Worm (Caenorhabditis elegans) whole organism, young adult: ENCODE data around the gene F49C5.10.

ENCODE experiments used
- B0336.3 ChIP-seq: fragments of 200-800 bp; sonication (Bioruptor generic); IDR thresholded peaks from 2 replicates; pipeline ENCODE4 v1.3.6; 2022; ENCODE audit warnings: missing genetic modification characterization, missing compliant biosample characterization
- F33H1.4 ChIP-seq: fragments of 200-800 bp; sonication (Bioruptor generic); IDR thresholded peaks from 2 replicates; pipeline ENCODE4 v1.3.6; 2022; ENCODE audit warnings: missing genetic modification reagents, missing genetic modification characterization, missing compliant biosample characterization
- F37B4.10 ChIP-seq: fragments of 200-800 bp; sonication (Bioruptor generic); IDR thresholded peaks from 2 replicates; pipeline ENCODE4 v1.3.6; 2022; ENCODE audit warnings: missing genetic modification characterization, missing compliant biosample characterization
- F49E8.2 ChIP-seq: sonication (generic microtip); optimal IDR thresholded peaks from 3 replicates; lab custom pipeline; 2017; ENCODE audit warnings: missing genetic modification characterization, mild to moderate bottlenecking, missing compliant biosample characterization, antibody characterized with exemption, moderate library complexity; ENCODE audit not compliant: insufficient read depth
- F57A8.1 ChIP-seq: fragments of 200-800 bp; sonication (Bioruptor generic); optimal IDR thresholded peaks from 2 replicates; lab custom pipeline; 2018; ENCODE audit warnings: mild to moderate bottlenecking, missing genetic modification characterization, moderate library complexity, missing compliant biosample characterization
- F57C9.4 ChIP-seq: sonication (generic microtip); optimal IDR thresholded peaks from 2 replicates; lab custom pipeline; 2017; ENCODE audit warnings: mild to moderate bottlenecking, missing genetic modification characterization, missing compliant biosample characterization
- K12H6.12 ChIP-seq: fragments of 200-800 bp; sonication (Bioruptor generic); optimal IDR thresholded peaks from 2 replicates; lab custom pipeline; 2018; ENCODE audit warnings: mild to moderate bottlenecking, missing genetic modification characterization, missing compliant biosample characterization
- attf-3 ChIP-seq: fragments of 200-800 bp; sonication (Bioruptor generic); conservative IDR thresholded peaks from 2 replicates; pipeline ENCODE4 v1.3.6; 2022; ENCODE audit warnings: missing genetic modification reagents, missing genetic modification characterization, missing compliant biosample characterization
- bed-1 ChIP-seq: fragments of 200-800 bp; sonication (Bioruptor generic); IDR thresholded peaks from 2 replicates; pipeline ENCODE4 v1.3.6; 2022; ENCODE audit warnings: missing genetic modification reagents, missing genetic modification characterization, missing compliant biosample characterization
- bed-2 ChIP-seq: fragments of 200-800 bp; sonication (Bioruptor generic); IDR thresholded peaks from 2 replicates; pipeline ENCODE4 v1.3.6; 2022; ENCODE audit warnings: missing genetic modification reagents, missing genetic modification characterization, missing compliant biosample characterization
- ceh-91 ChIP-seq: fragments of 200-800 bp; sonication (Bioruptor generic); IDR thresholded peaks from 2 replicates; pipeline ENCODE4 v1.3.6; 2022; ENCODE audit warnings: missing genetic modification reagents, missing genetic modification characterization, missing compliant biosample characterization
- dox-1 ChIP-seq: fragments of 200-800 bp; sonication (Bioruptor generic); IDR thresholded peaks from 2 replicates; pipeline ENCODE4 v1.3.6; 2022; ENCODE audit warnings: missing genetic modification reagents, missing genetic modification characterization, missing compliant biosample characterization
- ekl-4 ChIP-seq: fragments of 200-800 bp; sonication (Bioruptor generic); IDR thresholded peaks from 2 replicates; pipeline ENCODE4 v1.3.6; 2022; ENCODE audit warnings: missing genetic modification reagents, missing genetic modification characterization, missing compliant biosample characterization
- ets-4 ChIP-seq: fragments of 200-800 bp; sonication (Bioruptor generic); optimal IDR thresholded peaks from 2 replicates; lab custom pipeline; 2018; ENCODE audit warnings: mild to moderate bottlenecking, missing genetic modification characterization, missing compliant biosample characterization
- gei-17 ChIP-seq: fragments of 200-800 bp; sonication (Bioruptor generic); optimal IDR thresholded peaks from 2 replicates; lab custom pipeline; 2018; ENCODE audit warnings: mild to moderate bottlenecking, missing genetic modification characterization, missing compliant biosample characterization
- hlh-12 ChIP-seq: sonication (generic microtip); optimal IDR thresholded peaks from 2 replicates; lab custom pipeline; 2016; ENCODE audit warnings: missing genetic modification characterization, missing compliant biosample characterization
- lag-1 ChIP-seq: fragments of 200-800 bp; sonication (Bioruptor generic); IDR thresholded peaks from 2 replicates; pipeline ENCODE4 v1.3.6; 2022; ENCODE audit warnings: missing genetic modification reagents, missing genetic modification characterization, missing compliant biosample characterization
- lin-35 ChIP-seq, 3 experiments: fragments of 150-350 bp in 2 of 3; sonication (generic microtip) in 1 of 3; optimal IDR thresholded peaks; 2 replicates each; lab custom pipeline; 2014 to 2018; ENCODE audit warnings: missing biosample characterization in 3 of 3, missing genetic modification characterization in 3 of 3, missing genetic modification reagents in 3 of 3
- lin-40 ChIP-seq: sonication (generic microtip); optimal IDR thresholded peaks from 2 replicates; lab custom pipeline; 2016; ENCODE audit warnings: missing genetic modification characterization, mild to moderate bottlenecking, missing compliant biosample characterization, missing genotype, missing genetic modification reagents
- lin-54 ChIP-seq: fragments of 200-800 bp; sonication (Bioruptor generic); optimal IDR thresholded peaks from 2 replicates; lab custom pipeline; 2018; ENCODE audit warnings: mild to moderate bottlenecking, missing genetic modification characterization, missing compliant biosample characterization
- lsy-27 ChIP-seq: sonication (generic microtip); optimal IDR thresholded peaks from 2 replicates; lab custom pipeline; 2017; ENCODE audit warnings: missing genetic modification characterization, mild to moderate bottlenecking, missing compliant biosample characterization, antibody characterized with exemption, missing genotype, borderline replicate concordance; ENCODE audit not compliant: insufficient read depth
- madf-8 ChIP-seq: fragments of 200-800 bp; sonication (Bioruptor generic); conservative IDR thresholded peaks from 2 replicates; pipeline ENCODE4 v1.3.6; 2022; ENCODE audit warnings: missing genetic modification reagents, missing genetic modification characterization, missing compliant biosample characterization
- mcd-1 ChIP-seq: fragments of 200-800 bp; sonication (Bioruptor generic); IDR thresholded peaks from 2 replicates; pipeline ENCODE4 v1.3.6; 2022; ENCODE audit warnings: missing genetic modification reagents, missing genetic modification characterization, missing compliant biosample characterization
- nfyb-1 ChIP-seq: fragments of 200-800 bp; sonication (Bioruptor generic); IDR thresholded peaks from 2 replicates; pipeline ENCODE4 v1.3.6; 2022; ENCODE audit warnings: missing genetic modification reagents, missing genetic modification characterization, missing compliant biosample characterization
- pha-4 ChIP-seq: fragments of 150-350 bp; sonication (generic microtip); optimal IDR thresholded peaks from 2 replicates; lab custom pipeline; 2014; ENCODE audit warnings: missing biosample characterization, missing genetic modification reagents, missing genetic modification characterization
- rcor-1 ChIP-seq: fragments of 200-800 bp; sonication (Bioruptor generic); IDR thresholded peaks from 2 replicates; pipeline ENCODE4 v1.3.6; 2022; ENCODE audit warnings: missing genetic modification reagents, missing genetic modification characterization, missing compliant biosample characterization
- sdz-38 ChIP-seq: sonication (generic microtip); optimal IDR thresholded peaks from 2 replicates; lab custom pipeline; 2016; ENCODE audit warnings: missing genotype, missing genetic modification characterization, missing compliant biosample characterization
- sea-2 ChIP-seq: fragments of 200-800 bp; sonication (Bioruptor generic); IDR thresholded peaks from 2 replicates; pipeline ENCODE4 v1.3.6; 2022; ENCODE audit warnings: missing genetic modification characterization, missing compliant biosample characterization
- snpc-1.3 ChIP-seq: sonication (generic microtip); optimal IDR thresholded peaks from 2 replicates; lab custom pipeline; 2017; ENCODE audit warnings: missing genetic modification characterization, mild to moderate bottlenecking, missing compliant biosample characterization, antibody characterized with exemption, moderate library complexity, missing genotype, missing genetic modification reagents; ENCODE audit not compliant: insufficient read depth
- snpc-4 ChIP-seq, 5 experiments: fragments of 150-350 bp in 1 of 5; sonication (generic microtip) in 4 of 5; optimal IDR thresholded peaks; 2 replicates each; lab custom pipeline; 2014 to 2018; ENCODE audit warnings: missing genetic modification characterization in 5 of 5, missing biosample characterization in 3 of 5, antibody characterized with exemption in 2 of 5, mild to moderate bottlenecking in 2 of 5, missing compliant biosample characterization in 2 of 5, missing genotype in 2 of 5, moderate library complexity in 2 of 5, missing genetic modification reagents in 1 of 5
- xnd-1 ChIP-seq: sonication (generic microtip); optimal IDR thresholded peaks from 2 replicates; lab custom pipeline; 2016; ENCODE audit warnings: missing genotype, missing genetic modification reagents, missing genetic modification characterization, missing compliant biosample characterization
- ztf-25 ChIP-seq: fragments of 200-800 bp; sonication (Bioruptor generic); IDR thresholded peaks from 2 replicates; pipeline ENCODE4 v1.3.6; 2022; ENCODE audit warnings: missing genetic modification reagents, missing genetic modification characterization, missing compliant biosample characterization
- ztf-26 ChIP-seq: sonication (generic microtip); optimal IDR thresholded peaks from 2 replicates; lab custom pipeline; 2017; ENCODE audit warnings: missing genetic modification characterization, missing compliant biosample characterization
- ztf-28 ChIP-seq: fragments of 200-800 bp; sonication (Bioruptor generic); IDR thresholded peaks from 2 replicates; pipeline ENCODE4 v1.3.6; 2022; ENCODE audit warnings: missing genetic modification reagents, missing genetic modification characterization, missing compliant biosample characterization
- ztf-3 ChIP-seq: fragments of 200-800 bp; sonication (Bioruptor generic); optimal IDR thresholded peaks from 2 replicates; lab custom pipeline; 2018; ENCODE audit warnings: mild to moderate bottlenecking, missing genetic modification characterization, missing compliant biosample characterization

The F49C5.10 gene

ce11 chrII:12560210-12560609, 13.7 kb downstream of the F49C5.10 start, which contains the start of gene F49C5.12:
F49C5.12 (minus strand) TSS chrII:12560310.
- TF ChIP-seq mcd-1 (GFP tag; lab: Robert Waterston, UW), result no peak
- TF ChIP-seq pha-4, result no peak

ce11 chrII:12565851-12566250, 19.3 kb downstream of the F49C5.10 start, which contains the start of gene F49C5.7:
F49C5.7 (plus strand) TSS chrII:12566151.
- TF ChIP-seq F37B4.10 (GFP tag; lab: Robert Waterston, UW) (no peak), ekl-4 (GFP tag; lab: Robert Waterston, UW) (no peak), lin-35 (GFP tag; optimal IDR thresholded peaks at IDR 0.05; lab: Kevin White, UChicago) (no peak), lag-1 (GFP tag; lab: Robert Waterston, UW) (no peak), nfyb-1 (no peak), sea-2 (GFP tag; lab: Robert Waterston, UW) (no peak), bed-1 (GFP tag; lab: Robert Waterston, UW) (no peak)

ce11 chrII:12570523-12570922, 24.0 kb downstream of the F49C5.10 start, which contains the start of gene Y38E10A.1:
Y38E10A.1 (minus strand) TSS chrII:12570623.
- TF ChIP-seq lsy-27 (tag; lab: Kevin White, UChicago) (no peak), F57A8.1 (GFP tag; lab: Kevin White, UChicago) (no peak), ztf-25 (no peak), ztf-3 (GFP tag; lab: Kevin White, UChicago) (no peak), gei-17 (no peak), lag-1 (GFP tag; lab: Robert Waterston, UW) (no peak), F57C9.4 (tag; lab: Kevin White, UChicago) (no peak), ztf-26 (tag; lab: Kevin White, UChicago) (no peak), sea-2 (GFP tag; lab: Robert Waterston, UW) (no peak), ceh-91 (no peak), ztf-28 (no peak)

- no peak for TF ChIP-seq xnd-1 (tag; lab: Kevin White, UChicago)
- no peak for TF ChIP-seq ztf-25
- TF ChIP-seq bed-2 (GFP tag; lab: Robert Waterston, UW), result no peak
- no peak for TF ChIP-seq B0336.3 (GFP tag; lab: Robert Waterston, UW)
- TF ChIP-seq rcor-1 (GFP tag; lab: Robert Waterston, UW), result no peak
- TF ChIP-seq attf-3 (GFP tag; lab: Robert Waterston, UW), result no peak
- TF ChIP-seq madf-8 (GFP tag; lab: Robert Waterston, UW), result no peak
- TF ChIP-seq snpc-4 (GFP tag; optimal IDR thresholded peaks at IDR 0.05; lab: Kevin White, UChicago), result no peak
- no peak for TF ChIP-seq snpc-4 (tag; optimal IDR thresholded peaks at IDR 0.05; lab: Kevin White, UChicago)
- TF ChIP-seq F49E8.2, result no peak
- no peak for TF ChIP-seq snpc-1.3 (tag; lab: Kevin White, UChicago)
- TF ChIP-seq lin-54 (GFP tag; lab: Kevin White, UChicago), result no peak
- TF ChIP-seq hlh-12, result no peak
- TF ChIP-seq dox-1 (GFP tag; lab: Robert Waterston, UW), result no peak
- no peak for TF ChIP-seq sdz-38 (tag; lab: Kevin White, UChicago)
Measured at ce11 chrII:12572760-12573159, 26.2 kb downstream of the F49C5.10 start, which contains the start of gene Y38E10A.35. Y38E10A.35 (minus strand) TSS chrII:12572860.

- TF ChIP-seq F33H1.4 (no peak), ets-4 (no peak), sdz-38 (tag; lab: Kevin White, UChicago) (no peak), lin-40 (tag; lab: Kevin White, UChicago) (no peak), K12H6.12 (tag; lab: Kevin White, UChicago) (no peak)
Measured at ce11 chrII:12573541-12573940, 27.0 kb downstream of the F49C5.10 start, which contains the start of gene Y38E10A.2. Y38E10A.2 (minus strand) TSS chrII:12573641.
